Fruit fly (Drosophila melanogaster): ENCODE measurements around the gene mew.

The mew gene

dm6 chrX:13275139-13275538 lies 16.8 kb upstream of the mew start (continued):
- TF ChIP-seq CG14860 (GFP tag; IDR thresholded peaks at IDR 0.05; ENCODE audit: partially characterized antibody) = no peak
- TF ChIP-seq slp2 (GFP tag; optimal IDR thresholded peaks at IDR 0.05) = no peak
- TF ChIP-seq CG10565 (GFP tag; optimal IDR thresholded peaks at IDR 0.05) = no peak
- TF ChIP-seq crc (GFP tag; optimal IDR thresholded peaks at IDR 0.05) = no peak
- TF ChIP-seq knrl (GFP tag; IDR thresholded peaks at IDR 0.05; ENCODE audit: partially characterized antibody) = no peak
- no peak for TF ChIP-seq jumu (GFP tag; optimal IDR thresholded peaks at IDR 0.05)
- TF ChIP-seq CG10321 (GFP tag; IDR thresholded peaks at IDR 0.05) = no peak
- TF ChIP-seq pho (GFP tag; optimal IDR thresholded peaks at IDR 0.05) = no peak
- TF ChIP-seq CG34422 (GFP tag; IDR thresholded peaks at IDR 0.05) = no peak
- TF ChIP-seq tap (tag; optimal IDR thresholded peaks at IDR 0.05) = peak; percentile 29
- TF ChIP-seq CG3407 (GFP tag; optimal IDR thresholded peaks at IDR 0.05) = peak; percentile 37
- TF ChIP-seq NC2α (GFP tag; optimal IDR thresholded peaks at IDR 0.05) = no peak
- peak; percentile 31 for TF ChIP-seq CG17385 (GFP tag; optimal IDR thresholded peaks at IDR 0.05)
- TF ChIP-seq CG6254 (GFP tag; optimal IDR thresholded peaks at IDR 0.05) = no peak
- peak; percentile 29 for TF ChIP-seq CG15601 (tag; optimal IDR thresholded peaks at IDR 0.05)
- no peak for TF ChIP-seq ash1 (GFP tag; optimal IDR thresholded peaks at IDR 0.05)
- peak; percentile 32 for TF ChIP-seq CG16815 (GFP tag; optimal IDR thresholded peaks at IDR 0.05)
- 0 out of 2 replicates have a peak, but pooled peaks have one; percentile 30 for TF ChIP-seq ranshi (GFP tag; IDR thresholded peaks at IDR 0.05)
- TF ChIP-seq CG8089 (GFP tag; optimal IDR thresholded peaks at IDR 0.05) = no peak
- TF ChIP-seq chif (GFP tag; optimal IDR thresholded peaks at IDR 0.05) = no peak
- no peak for TF ChIP-seq Bgb (GFP tag; IDR thresholded peaks at IDR 0.05; ENCODE audit: partially characterized antibody)
- no peak for TF ChIP-seq stwl (tag; optimal IDR thresholded peaks at IDR 0.05)
- no peak for TF ChIP-seq Antp (GFP tag; optimal IDR thresholded peaks at IDR 0.05)
- no peak for TF ChIP-seq tna (GFP tag; IDR thresholded peaks at IDR 0.05; ENCODE audit: partially characterized antibody)
- TF ChIP-seq tll (GFP tag; optimal IDR thresholded peaks at IDR 0.05) = no peak
- no peak for TF ChIP-seq CG8765 (GFP tag; IDR thresholded peaks at IDR 0.05)
- TF ChIP-seq pnt (GFP tag; optimal IDR thresholded peaks at IDR 0.05) = no peak
- peak; percentile 36 for TF ChIP-seq CG10209 (GFP tag; optimal IDR thresholded peaks at IDR 0.05)
- no peak for TF ChIP-seq NfI (GFP tag; optimal IDR thresholded peaks at IDR 0.05)
- no peak for TF ChIP-seq zfh1 (GFP tag; IDR thresholded peaks at IDR 0.05)
- TF ChIP-seq psq (GFP tag; optimal IDR thresholded peaks at IDR 0.05) = no peak
- TF ChIP-seq gt (GFP tag; IDR thresholded peaks at IDR 0.05) = no peak
- no peak for TF ChIP-seq Ets65A (GFP tag)
- peak; percentile 13 for TF ChIP-seq CG12155 (GFP tag; optimal IDR thresholded peaks at IDR 0.05)
- TF ChIP-seq CG12744 (GFP tag; optimal IDR thresholded peaks at IDR 0.05) = no peak
- peak; percentile 70; the same call in 2 of the 3 replicates for TF ChIP-seq CG17361 (GFP tag; IDR thresholded peaks at IDR 0.05)
- no peak for TF ChIP-seq mam (GFP tag; optimal IDR thresholded peaks at IDR 0.05)
- no peak for TF ChIP-seq CG17912 (GFP tag; optimal IDR thresholded peaks at IDR 0.05)
- TF ChIP-seq CG12391 (tag; optimal IDR thresholded peaks at IDR 0.05) = peak; percentile 58
- TF ChIP-seq crol (GFP tag; IDR thresholded peaks at IDR 0.05) = peak; percentile 47
- no peak for TF ChIP-seq CG17186 (GFP tag; optimal IDR thresholded peaks at IDR 0.05)
- no peak for TF ChIP-seq rib (GFP tag; IDR thresholded peaks at IDR 0.05)
- TF ChIP-seq dati (GFP tag; IDR thresholded peaks at IDR 0.05) = no peak
- peak; percentile 54 for TF ChIP-seq CG18599 (GFP tag; optimal IDR thresholded peaks at IDR 0.05)
- no peak for TF ChIP-seq Scr (GFP tag; IDR thresholded peaks at IDR 0.05; ENCODE audit: partially characterized antibody)
- TF ChIP-seq jigr1 (GFP tag; IDR thresholded peaks at IDR 0.05) = no peak
- TF ChIP-seq CG11398 (GFP tag; optimal IDR thresholded peaks at IDR 0.05) = no peak
- peak; percentile 50 for TF ChIP-seq bcd (GFP tag; optimal IDR thresholded peaks at IDR 0.05)
- 0 out of 2 replicates have a peak, but pooled peaks have one; percentile 11 for TF ChIP-seq CG14441 (GFP tag; IDR thresholded peaks at IDR 0.05)
- TF ChIP-seq sc (optimal IDR thresholded peaks at IDR 0.05) = no peak
- no peak for TF ChIP-seq sc (GFP tag; optimal IDR thresholded peaks at IDR 0.05)
- peak; percentile 21 for TF ChIP-seq sug (tag; optimal IDR thresholded peaks at IDR 0.05)
